Fruit fly (Drosophila melanogaster): ENCODE measurements around the gene Or67c.

- TF ChIP-seq pan (optimal IDR thresholded peaks at IDR 0.05) = no peak
- TF ChIP-seq usp (GFP tag; optimal IDR thresholded peaks at IDR 0.05) = no peak
- TF ChIP-seq CG8478 (optimal IDR thresholded peaks at IDR 0.05) = no peak
- TF ChIP-seq psq (optimal IDR thresholded peaks at IDR 0.05) = no peak
- no peak for TF ChIP-seq Dll (optimal IDR thresholded peaks at IDR 0.05)
- no peak for TF ChIP-seq EcR (GFP tag; optimal IDR thresholded peaks at IDR 0.05)
Measured at dm6 chr3L:10261219-10261618, 16.7 kb upstream of the Or67c start.
